Worm (Caenorhabditis elegans) whole organism, young adult: ENCODE measurements around the gene H40L08.3.

Experiments
- F57A8.1 ChIP-seq: fragments of 200-800 bp; sonication (Bioruptor generic); optimal IDR thresholded peaks from 2 replicates; lab custom pipeline; 2018; ENCODE audit warnings: mild to moderate bottlenecking, missing genetic modification characterization, moderate library complexity, missing compliant biosample characterization
- Y95B8A.8 ChIP-seq: fragments of 200-800 bp; sonication (Bioruptor generic); IDR thresholded peaks from 2 replicates; pipeline ENCODE4 v1.3.6; 2022; ENCODE audit warnings: missing genetic modification reagents, missing genetic modification characterization, missing compliant biosample characterization
- aptf-3 ChIP-seq: fragments of 200-800 bp; sonication (Bioruptor generic); IDR thresholded peaks from 2 replicates; pipeline ENCODE4 v1.3.6; 2022; ENCODE audit warnings: missing genetic modification characterization, missing compliant biosample characterization
- die-1 ChIP-seq: sonication (generic microtip); optimal IDR thresholded peaks from 2 replicates; lab custom pipeline; 2016; ENCODE audit warnings: missing genotype, mild to moderate bottlenecking, missing genetic modification characterization, missing compliant biosample characterization
- efl-1 ChIP-seq: fragments of 150-350 bp; optimal IDR thresholded peaks from 2 replicates; lab custom pipeline; 2014; ENCODE audit warnings: missing biosample characterization, missing genetic modification reagents, missing genetic modification characterization
- egl-18 ChIP-seq: fragments of 200-800 bp; sonication (Bioruptor generic); IDR thresholded peaks from 2 replicates; pipeline ENCODE4 v1.3.6; 2022; ENCODE audit warnings: missing genetic modification reagents, missing genetic modification characterization, missing compliant biosample characterization
- nhr-120 ChIP-seq: fragments of 200-800 bp; sonication (Bioruptor generic); IDR thresholded peaks from 2 replicates; pipeline ENCODE4 v1.3.6; 2022; ENCODE audit warnings: missing genetic modification characterization, missing compliant biosample characterization
- nhr-179 ChIP-seq: sonication (generic microtip); optimal IDR thresholded peaks from 2 replicates; lab custom pipeline; 2016; ENCODE audit warnings: mild to moderate bottlenecking, missing genetic modification characterization, missing compliant biosample characterization
- pbrm-1 ChIP-seq: fragments of 200-800 bp; sonication (Bioruptor generic); IDR thresholded peaks from 2 replicates; pipeline ENCODE4 v1.3.6; 2022; ENCODE audit warnings: missing genetic modification reagents, missing genetic modification characterization, missing compliant biosample characterization
- pha-4 ChIP-seq: fragments of 150-350 bp; sonication (generic microtip); optimal IDR thresholded peaks from 2 replicates; lab custom pipeline; 2014; ENCODE audit warnings: missing biosample characterization, missing genetic modification reagents, missing genetic modification characterization
- tbp1 ChIP-seq: fragments of 200-800 bp; sonication (Bioruptor generic); optimal IDR thresholded peaks from 2 replicates; lab custom pipeline; 2018; ENCODE audit warnings: mild to moderate bottlenecking, missing genetic modification characterization, missing compliant biosample characterization

DNA sequence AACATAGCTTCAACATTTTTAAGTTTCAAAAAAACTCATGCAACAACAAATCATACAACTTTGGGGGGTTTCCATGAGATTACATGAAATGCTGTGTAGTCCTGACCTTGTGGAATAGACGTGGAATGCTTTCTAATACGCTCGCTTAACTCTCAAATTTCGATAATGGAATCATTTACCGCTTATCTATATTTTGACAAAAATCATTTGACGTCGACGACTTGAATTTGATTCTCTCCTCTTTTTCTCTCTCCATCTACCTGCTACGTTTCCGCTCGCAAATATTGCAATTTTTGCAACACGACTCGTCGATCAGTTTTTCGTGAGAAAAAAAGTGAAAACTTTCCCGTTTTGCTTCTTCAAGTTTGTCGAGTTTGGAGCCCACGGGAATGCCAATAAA lies 13.2 kb upstream of the H40L08.3 start, which contains the start of gene flr-4:
- TF ChIP-seq die-1 (no peak), nhr-120 (GFP tag; lab: Robert Waterston, UW) (no peak), Y95B8A.8 (GFP tag; lab: Robert Waterston, UW) (no peak), pbrm-1 (GFP tag; lab: Robert Waterston, UW) (no peak), aptf-3 (GFP tag; lab: Robert Waterston, UW) (no peak), egl-18 (no peak), tbp1 (GFP tag; lab: Kevin White, UChicago) (no peak), efl-1 (GFP tag; lab: Kevin White, UChicago) (no peak), pha-4 (no peak), nhr-179 (tag; lab: Kevin White, UChicago) (no peak), F57A8.1 (no peak)
